2 worm cellular contexts compared by ENCODE assay signal in the genomic region with DNA sequence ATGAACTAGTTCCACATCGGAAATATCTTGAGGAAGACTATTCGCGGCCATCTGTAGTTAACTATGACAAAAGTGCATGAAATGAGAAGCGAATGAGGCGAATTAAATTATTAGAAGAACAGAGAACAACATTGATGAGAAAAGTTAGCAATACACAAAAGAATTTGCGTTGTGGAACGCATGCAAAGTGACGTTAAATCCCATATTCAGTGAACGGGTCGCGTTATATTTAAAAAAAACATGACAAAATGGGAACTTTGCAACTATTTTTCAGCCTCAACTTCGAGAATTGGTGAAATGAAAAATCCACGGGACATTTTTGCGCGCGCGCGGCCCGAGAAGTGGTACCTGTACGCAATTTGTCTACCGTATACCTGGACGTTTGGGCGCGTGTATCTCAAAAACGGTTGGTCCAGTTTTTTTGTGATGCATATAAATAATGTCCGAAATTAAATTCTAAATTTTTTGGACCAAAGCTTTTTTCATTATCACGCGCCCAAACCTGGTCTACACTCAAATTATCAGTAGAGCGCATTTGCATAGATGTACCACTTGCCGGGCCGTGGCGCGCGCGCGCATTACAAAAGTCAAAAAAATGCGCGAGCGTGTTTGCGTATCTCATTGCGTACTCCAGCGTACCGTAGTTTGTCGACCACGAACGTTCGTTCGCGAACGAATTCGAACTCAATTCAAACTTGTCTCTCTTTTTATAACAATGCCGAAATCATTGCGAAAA.
A peak's percentile ranks its signal among the peaks of the same experiment; 100 is the strongest.
TF ChIP-seq lines count a peak whose summit lies in the region.

Gene cdd-2 (minus strand): TSS at position 51 of the 736 bp plus-strand sequence.
Gene oef-1 (plus strand): TSS at position 575 of the 736 bp plus-strand sequence.

TF ChIP-seq in whole organism, L4 larva, 104 proteins besides CTCF, POLR2A, EP300 and RAD21:
- TF ChIP-seq rbr-2 (tag; optimal IDR thresholded peaks at IDR 0.05; lab: Kevin White, UChicago) = no peak
- peak; percentile 99 for TF ChIP-seq lin-38 (GFP tag; IDR thresholded peaks at IDR 0.05; lab: Robert Waterston, UW)
- TF ChIP-seq tra-1 (GFP tag; IDR thresholded peaks at IDR 0.05; lab: Robert Waterston, UW) = 0 out of 2 replicates have a peak, but pooled peaks have one; percentile 30
- TF ChIP-seq ama-1 (optimal IDR thresholded peaks at IDR 0.05; lab: Kevin White, UChicago) = no peak
- peak; percentile 70 for TF ChIP-seq unc-130 (GFP tag; optimal IDR thresholded peaks at IDR 0.05; lab: Kevin White, UChicago)
- TF ChIP-seq D1046.2 (GFP tag; IDR thresholded peaks at IDR 0.05; lab: Robert Waterston, UW) = no peak
- no peak for TF ChIP-seq dve-1 (tag; optimal IDR thresholded peaks at IDR 0.05; lab: Kevin White, UChicago; ENCODE audit: insufficient read depth)
- TF ChIP-seq lin-39 (tag; optimal IDR thresholded peaks at IDR 0.05; lab: Kevin White, UChicago) = no peak
- no peak for TF ChIP-seq ceh-20 (GFP tag; IDR thresholded peaks at IDR 0.05; lab: Robert Waterston, UW)
- no peak for TF ChIP-seq lim-7 (GFP tag; IDR thresholded peaks at IDR 0.05; lab: Robert Waterston, UW)
- TF ChIP-seq ceh-32 (tag; optimal IDR thresholded peaks at IDR 0.05; lab: Kevin White, UChicago; ENCODE audit: poor library complexity) = no peak
- no peak for TF ChIP-seq daf-12 (tag; optimal IDR thresholded peaks at IDR 0.05; lab: Kevin White, UChicago)
- no peak for TF ChIP-seq madf-5 (GFP tag; IDR thresholded peaks at IDR 0.05; lab: Robert Waterston, UW)
- no peak for TF ChIP-seq ceh-44 (GFP tag; IDR thresholded peaks at IDR 0.05; lab: Robert Waterston, UW)
- no peak for TF ChIP-seq dmd-9 (GFP tag; IDR thresholded peaks at IDR 0.05; lab: Robert Waterston, UW)
- no peak for TF ChIP-seq mes-2 (tag; optimal IDR thresholded peaks at IDR 0.05; lab: Kevin White, UChicago; ENCODE audit: poor library complexity, severe bottlenecking)
- TF ChIP-seq vab-7 (GFP tag; IDR thresholded peaks at IDR 0.05; lab: Robert Waterston, UW) = peak; percentile 37; the same call in 1 of the 2 replicates
- no peak for TF ChIP-seq php-3 (GFP tag; IDR thresholded peaks at IDR 0.05; lab: Robert Waterston, UW)
- TF ChIP-seq snpc-1.2 (GFP tag; IDR thresholded peaks at IDR 0.05; lab: Robert Waterston, UW) = peak; percentile 85
- TF ChIP-seq lir-3 (tag; optimal IDR thresholded peaks at IDR 0.05; lab: Kevin White, UChicago) = no peak
- no peak for TF ChIP-seq unc-62 (GFP tag; optimal IDR thresholded peaks at IDR 0.05 in 1 of 2; lab: Kevin White, UChicago)
- no peak for TF ChIP-seq unc-62 (tag; optimal IDR thresholded peaks at IDR 0.05; lab: Kevin White, UChicago)
- no peak for TF ChIP-seq T20F7.1 (GFP tag; optimal IDR thresholded peaks at IDR 0.05; lab: Kevin White, UChicago)
- TF ChIP-seq nhr-76 (tag; optimal IDR thresholded peaks at IDR 0.05; lab: Kevin White, UChicago) = no peak
- no peak for TF ChIP-seq ceh-28 (tag; optimal IDR thresholded peaks at IDR 0.05; lab: Kevin White, UChicago)
- TF ChIP-seq pha-4 (GFP tag; IDR thresholded peaks at IDR 0.05; lab: Robert Waterston, UW) = no peak
- TF ChIP-seq pha-4 (tag; optimal IDR thresholded peaks at IDR 0.05; lab: Kevin White, UChicago) = no peak
- TF ChIP-seq arid-1 (GFP tag; conservative IDR thresholded peaks at IDR 0.05; lab: Robert Waterston, UW) = 0 out of 2 replicates have a peak, but pooled peaks have one; percentile 59
- no peak for TF ChIP-seq daf-8 (GFP tag; IDR thresholded peaks at IDR 0.05; lab: Robert Waterston, UW)
- TF ChIP-seq zip-11 (GFP tag; IDR thresholded peaks at IDR 0.05; lab: Robert Waterston, UW) = no peak
- TF ChIP-seq nhr-237 (tag; optimal IDR thresholded peaks at IDR 0.05; lab: Kevin White, UChicago) = no peak
- peak; percentile 89 for TF ChIP-seq Y48G9A.11 (GFP tag; IDR thresholded peaks at IDR 0.05; lab: Robert Waterston, UW)
- peak; percentile 92 for TF ChIP-seq F49E8.2 (tag; optimal IDR thresholded peaks at IDR 0.05; lab: Kevin White, UChicago; ENCODE audit: borderline replicate concordance)

TF ChIP-seq in whole organism, young adult, 124 proteins besides CTCF, POLR2A, EP300 and RAD21 (continues in another document):
- TF ChIP-seq ceh-91 (GFP tag; IDR thresholded peaks at IDR 0.05; lab: Robert Waterston, UW) (peak; percentile 99), attf-3 (GFP tag; conservative IDR thresholded peaks at IDR 0.05; lab: Robert Waterston, UW) (peak; percentile 58), Y56A3A.18 (GFP tag; IDR thresholded peaks at IDR 0.05; lab: Robert Waterston, UW) (no peak), Y53G8AR.9 (GFP tag; conservative IDR thresholded peaks at IDR 0.05; lab: Robert Waterston, UW) (peak; percentile 77; the same call in 1 of the 2 replicates), attf-5 (GFP tag; optimal IDR thresholded peaks at IDR 0.05; lab: Kevin White, UChicago) (no peak), ztf-18 (tag; optimal IDR thresholded peaks at IDR 0.05; lab: Kevin White, UChicago) (peak; percentile 45), madf-3 (GFP tag; IDR thresholded peaks at IDR 0.05; lab: Robert Waterston, UW) (peak; percentile 96), efl-1 (GFP tag; optimal IDR thresholded peaks at IDR 0.05; lab: Kevin White, UChicago) (peak; percentile 92), die-1 (tag; optimal IDR thresholded peaks at IDR 0.05; lab: Kevin White, UChicago) (no peak), nfyb-1 (GFP tag; IDR thresholded peaks at IDR 0.05; lab: Robert Waterston, UW) (peak; percentile 62; the same call in 1 of the 2 replicates), lsl-1 (GFP tag; optimal IDR thresholded peaks at IDR 0.05; lab: Kevin White, UChicago) (peak; percentile 96), D2030.7 (GFP tag; IDR thresholded peaks at IDR 0.05; lab: Robert Waterston, UW) (peak; percentile 96), hsf-1 (GFP tag; IDR thresholded peaks at IDR 0.05; lab: Robert Waterston, UW) (peak; percentile 87), lsy-27 (tag; optimal IDR thresholded peaks at IDR 0.05; lab: Kevin White, UChicago; ENCODE audit: borderline replicate concordance, insufficient read depth) (no peak), lir-1 (GFP tag; conservative IDR thresholded peaks at IDR 0.05; lab: Robert Waterston, UW) (peak; percentile 87), dpl-1 (GFP tag; optimal IDR thresholded peaks at IDR 0.05; lab: Kevin White, UChicago) (peak; percentile 65), F57C9.4 (tag; optimal IDR thresholded peaks at IDR 0.05; lab: Kevin White, UChicago) (no peak), ceh-79 (tag; optimal IDR thresholded peaks at IDR 0.05; lab: Kevin White, UChicago) (no peak), lin-54 (GFP tag; optimal IDR thresholded peaks at IDR 0.05; lab: Kevin White, UChicago) (peak; percentile 76), him-1 (tag; optimal IDR thresholded peaks at IDR 0.05; lab: Kevin White, UChicago) (peak; percentile 31), mxl-1 (tag; optimal IDR thresholded peaks at IDR 0.05; lab: Kevin White, UChicago) (no peak), xnd-1 (tag; optimal IDR thresholded peaks at IDR 0.05; lab: Kevin White, UChicago) (peak; percentile 87), snpc-4 (GFP tag; optimal IDR thresholded peaks at IDR 0.05; lab: Kevin White, UChicago) (no peak), snpc-4 (tag; optimal IDR thresholded peaks at IDR 0.05; lab: Kevin White, UChicago) (peak in 3 of 4 experiments; percentile 18 to 61 (median 48)), dox-1 (GFP tag; IDR thresholded peaks at IDR 0.05; lab: Robert Waterston, UW) (peak; percentile 96), snpc-1.3 (tag; optimal IDR thresholded peaks at IDR 0.05; lab: Kevin White, UChicago; ENCODE audit: insufficient read depth) (no peak), tbp1 (GFP tag; optimal IDR thresholded peaks at IDR 0.05; lab: Kevin White, UChicago) (peak; percentile 53), ceh-100 (GFP tag; IDR thresholded peaks at IDR 0.05; lab: Robert Waterston, UW) (peak; percentile 78), nhr-90 (tag; optimal IDR thresholded peaks at IDR 0.05; lab: Kevin White, UChicago) (no peak), aptf-2 (GFP tag; conservative IDR thresholded peaks at IDR 0.05; lab: Robert Waterston, UW) (peak; percentile 44; the same call in 1 of the 2 replicates), lag-1 (GFP tag; IDR thresholded peaks at IDR 0.05; lab: Robert Waterston, UW) (no peak), Y67H2A.10 (GFP tag; conservative IDR thresholded peaks at IDR 0.05; lab: Robert Waterston, UW) (peak; percentile 56; the same call in 1 of the 2 replicates), bed-1 (GFP tag; IDR thresholded peaks at IDR 0.05; lab: Robert Waterston, UW) (no peak), ekl-4 (GFP tag; IDR thresholded peaks at IDR 0.05; lab: Robert Waterston, UW) (peak; percentile 91), pbrm-1 (GFP tag; IDR thresholded peaks at IDR 0.05; lab: Robert Waterston, UW) (peak; percentile 88), mel-28 (tag; optimal IDR thresholded peaks at IDR 0.05; lab: Kevin White, UChicago; ENCODE audit: borderline replicate concordance) (no peak), attf-6 (GFP tag; IDR thresholded peaks at IDR 0.05; lab: Robert Waterston, UW) (peak; percentile 86), snpc-1.1 (tag; optimal IDR thresholded peaks at IDR 0.05; lab: Kevin White, UChicago; ENCODE audit: insufficient read depth) (no peak), egl-44 (GFP tag; IDR thresholded peaks at IDR 0.05; lab: Robert Waterston, UW) (no peak), ztf-25 (GFP tag; IDR thresholded peaks at IDR 0.05; lab: Robert Waterston, UW) (no peak), rcor-1 (GFP tag; IDR thresholded peaks at IDR 0.05; lab: Robert Waterston, UW) (peak; percentile 84), pha-4 (tag; optimal IDR thresholded peaks at IDR 0.05; lab: Kevin White, UChicago) (no peak), B0336.3 (GFP tag; IDR thresholded peaks at IDR 0.05; lab: Robert Waterston, UW) (peak; percentile 69; the same call in 1 of the 2 replicates), C17E4.6 (GFP tag; IDR thresholded peaks at IDR 0.05; lab: Robert Waterston, UW) (peak; percentile 78; the same call in 1 of the 2 replicates), madf-6 (GFP tag; IDR thresholded peaks at IDR 0.05; lab: Robert Waterston, UW) (peak; percentile 98), F37B4.10 (GFP tag; IDR thresholded peaks at IDR 0.05; lab: Robert Waterston, UW) (no peak), F57A8.1 (GFP tag; optimal IDR thresholded peaks at IDR 0.05; lab: Kevin White, UChicago) (no peak), K11D2.4 (GFP tag; IDR thresholded peaks at IDR 0.05; lab: Robert Waterston, UW) (no peak), tlf-1 (GFP tag; optimal IDR thresholded peaks at IDR 0.05; lab: Kevin White, UChicago) (peak; percentile 85), F10E7.11 (tag; optimal IDR thresholded peaks at IDR 0.05; lab: Kevin White, UChicago) (no peak), ztf-3 (GFP tag; optimal IDR thresholded peaks at IDR 0.05; lab: Kevin White, UChicago) (no peak), cebp-2 (GFP tag; IDR thresholded peaks at IDR 0.05; lab: Robert Waterston, UW) (0 out of 2 replicates have a peak, but pooled peaks have one; percentile 16)

Comparison
In these comparisons a context has a peak if more than half of its experiments do, and no peak if none do; other contexts are left out.
1. Of the 7 proteins assayed by ChIP-seq in both whole organism, young adult and whole organism, L4 larva: peak only in whole organism, young adult: dpl-1 and snpc-4; only in whole organism, L4 larva: none; in both: F49E8.2 and unc-130; in neither: 3.